Fruit fly (Drosophila melanogaster) S2 (cell line): ENCODE data around the gene beta-PheRS.

Experiments used
- CG8478 ChIP-seq: fragments of >200 bp; optimal IDR thresholded peaks from 2 replicates; lab custom pipeline; 2018
- CTCF ChIP-seq, 2 experiments: fragments of >200 bp; optimal IDR thresholded peaks; 2 replicates each; lab custom pipeline; 2018

dm6 chr3R:24233366-24234161 is 18.9 kb downstream of the beta-PheRS start:
- no peak for TF ChIP-seq CG8478
- no peak for TF ChIP-seq CTCF (optimal IDR thresholded peaks at IDR 0.05; lab: Kevin White, UChicago)
